Fruit fly (Drosophila melanogaster) whole organism, embryonic: ENCODE results near the gene CG44004.

Experiments used
- ATbp ChIP-seq: fragments of 200-800 bp; sonication (Bioruptor generic); optimal IDR thresholded peaks from 2 replicates; lab custom pipeline; 2017; ENCODE audit warnings: missing biosample characterization, mild to moderate bottlenecking, missing genetic modification characterization, missing genetic modification reagents
- CG12744 ChIP-seq: fragments of 200-800 bp; sonication (Bioruptor generic); optimal IDR thresholded peaks from 2 replicates; lab custom pipeline; 2016; ENCODE audit warnings: missing biosample characterization, missing genetic modification characterization
- CG1647 ChIP-seq: fragments of 200-800 bp; sonication (Bioruptor generic); optimal IDR thresholded peaks from 3 replicates; lab custom pipeline; 2016; ENCODE audit warnings: missing biosample characterization, missing genetic modification characterization
- CG2712 ChIP-seq: fragments of 200-800 bp; optimal IDR thresholded peaks from 3 replicates; lab custom pipeline; 2019; ENCODE audit warnings: missing biosample characterization, mild to moderate bottlenecking, missing genetic modification characterization, moderate library complexity
- CG33557 ChIP-seq: fragments of 200-800 bp; sonication (Bioruptor generic); optimal IDR thresholded peaks from 2 replicates; lab custom pipeline; 2019; ENCODE audit warnings: missing biosample characterization, mild to moderate bottlenecking, missing genetic modification characterization, moderate library complexity
- CG34422 ChIP-seq: fragments of 200-800 bp; sonication (Bioruptor generic); IDR thresholded peaks from 3 replicates; pipeline ENCODE4 v1.3.6; 2022; ENCODE audit warnings: missing biosample characterization, missing genetic modification characterization
- CG6813 ChIP-seq: fragments of 200-800 bp; sonication (Bioruptor generic); optimal IDR thresholded peaks from 2 replicates; lab custom pipeline; 2017; ENCODE audit warnings: missing biosample characterization, missing genetic modification characterization, mild to moderate bottlenecking, moderate library complexity, missing genetic modification reagents
- CG7556 ChIP-seq: fragments of 200-800 bp; sonication (Bioruptor generic); optimal IDR thresholded peaks from 2 replicates; lab custom pipeline; 2017; ENCODE audit warnings: missing biosample characterization, mild to moderate bottlenecking, missing genetic modification characterization
- CG7963 ChIP-seq: fragments of 200-800 bp; sonication (Bioruptor generic); IDR thresholded peaks from 3 replicates; pipeline ENCODE4 v1.3.6; 2022; ENCODE audit warnings: missing biosample characterization, missing genetic modification characterization; ENCODE audit not compliant: partially characterized antibody
- CG8944 ChIP-seq: fragments of 200-800 bp; sonication (Bioruptor generic); optimal IDR thresholded peaks from 3 replicates; lab custom pipeline; 2016; ENCODE audit warnings: missing biosample characterization, missing genetic modification characterization
- CG9215 ChIP-seq: fragments of 200-800 bp; sonication (Bioruptor generic); IDR thresholded peaks from 2 replicates; pipeline ENCODE4 v1.3.6; 2022; ENCODE audit warnings: missing biosample characterization, missing genetic modification characterization
- Deaf1 ChIP-seq: fragments of 200-800 bp; optimal IDR thresholded peaks from 3 replicates; lab custom pipeline; 2019; ENCODE audit warnings: missing biosample characterization, mild to moderate bottlenecking, missing genetic modification characterization, moderate library complexity
- Drgx ChIP-seq: fragments of 200-800 bp; sonication (Bioruptor generic); IDR thresholded peaks from 2 replicates; pipeline ENCODE4 v1.3.6; 2022; ENCODE audit warnings: missing biosample characterization, missing genetic modification characterization
- Ets65A ChIP-seq: fragments of 200-800 bp; sonication (Bioruptor generic); peaks from one replicate; lab custom pipeline; 2016; ENCODE audit warnings: missing biosample characterization, missing genetic modification characterization
- Lhr ChIP-seq: fragments of 200-800 bp; sonication (Bioruptor generic); optimal IDR thresholded peaks from 3 replicates; lab custom pipeline; 2017; ENCODE audit warnings: mild to moderate bottlenecking, missing biosample characterization, missing genetic modification reagents, missing genetic modification characterization
- Med ChIP-seq: fragments of 200-800 bp; sonication (Bioruptor generic); peaks from one replicate; lab custom pipeline; 2016; ENCODE audit warnings: missing biosample characterization, missing genetic modification characterization, mild to moderate bottlenecking, inconsistent platforms, moderate library complexity
- Nf-YC ChIP-seq: fragments of 200-800 bp; optimal IDR thresholded peaks from 3 replicates; lab custom pipeline; 2019; ENCODE audit warnings: missing biosample characterization, mild to moderate bottlenecking, missing genetic modification characterization, moderate library complexity
- bsh ChIP-seq, 2 experiments: fragments of 200-800 bp; sonication (Bioruptor generic); optimal IDR thresholded peaks; 2 replicates each; lab custom pipeline; 2017 to 2018; ENCODE audit warnings: mild to moderate bottlenecking in 2 of 2, missing biosample characterization in 2 of 2, missing genetic modification characterization in 2 of 2, moderate library complexity in 1 of 2
- chif ChIP-seq, 2 experiments: fragments of 200-800 bp; sonication (Bioruptor generic); optimal IDR thresholded peaks; 3 replicates each; lab custom pipeline; 2016; ENCODE audit warnings: missing biosample characterization in 2 of 2, missing genetic modification characterization in 2 of 2
- ci ChIP-seq: fragments of 200-800 bp; sonication (Bioruptor generic); IDR thresholded peaks from 3 replicates; pipeline ENCODE4 v1.3.6; 2022; ENCODE audit warnings: missing biosample characterization, missing genetic modification characterization
- emc ChIP-seq: fragments of 200-800 bp; sonication (Bioruptor generic); optimal IDR thresholded peaks from 2 replicates; lab custom pipeline; 2016; ENCODE audit warnings: missing biosample characterization, missing genetic modification characterization
- eyg ChIP-seq: fragments of 200-800 bp; sonication (Bioruptor generic); optimal IDR thresholded peaks from 3 replicates; lab custom pipeline; 2016; ENCODE audit warnings: missing biosample characterization, missing genetic modification characterization
- gcm2 ChIP-seq: fragments of 200-800 bp; sonication (Bioruptor generic); optimal IDR thresholded peaks from 2 replicates; lab custom pipeline; 2016; ENCODE audit warnings: missing biosample characterization, missing genetic modification characterization
- gfzf ChIP-seq: fragments of 200-800 bp; sonication (Bioruptor generic); optimal IDR thresholded peaks from 2 replicates; lab custom pipeline; 2016; ENCODE audit warnings: missing biosample characterization, mild to moderate bottlenecking, missing genetic modification characterization, moderate library complexity
- gro ChIP-seq: fragments of 200-800 bp; sonication (Bioruptor generic); optimal IDR thresholded peaks from 2 replicates; lab custom pipeline; 2016; ENCODE audit warnings: missing biosample characterization, missing genetic modification characterization
- h ChIP-seq: fragments of >200 bp; optimal IDR thresholded peaks from 2 replicates; lab custom pipeline; 2017
- inv ChIP-seq: fragments of 200-800 bp; sonication (Bioruptor generic); IDR thresholded peaks from 2 replicates; pipeline ENCODE4 v1.3.6; 2022; ENCODE audit warnings: missing biosample characterization, missing genetic modification characterization; ENCODE audit not compliant: partially characterized antibody
- lmd ChIP-seq: fragments of 200-800 bp; sonication (Bioruptor generic); IDR thresholded peaks from 2 replicates; pipeline ENCODE4 v1.3.6; 2022; ENCODE audit warnings: missing biosample characterization, missing genetic modification characterization
- nom ChIP-seq: fragments of 200-800 bp; sonication (Bioruptor generic); optimal IDR thresholded peaks from 2 replicates; lab custom pipeline; 2017; ENCODE audit warnings: missing biosample characterization, missing genetic modification characterization, mild to moderate bottlenecking, moderate library complexity, missing genetic modification reagents
- oc ChIP-seq: fragments of 200-800 bp; sonication (Bioruptor generic); optimal IDR thresholded peaks from 2 replicates; lab custom pipeline; 2018; ENCODE audit warnings: missing biosample characterization, mild to moderate bottlenecking, missing genetic modification characterization, moderate library complexity
- pho ChIP-seq: fragments of 200-800 bp; sonication (Bioruptor generic); optimal IDR thresholded peaks from 2 replicates; lab custom pipeline; 2016; ENCODE audit warnings: missing biosample characterization, missing genetic modification characterization
- schlank ChIP-seq: fragments of 200-800 bp; sonication (Bioruptor generic); optimal IDR thresholded peaks from 2 replicates; lab custom pipeline; 2018; ENCODE audit warnings: missing biosample characterization, mild to moderate bottlenecking, missing genetic modification characterization
- sens ChIP-seq: fragments of 200-800 bp; sonication (Bioruptor generic); peaks from one replicate; lab custom pipeline; 2016; ENCODE audit warnings: missing biosample characterization, missing genetic modification characterization
- shn ChIP-seq: fragments of 200-800 bp; sonication (Bioruptor generic); optimal IDR thresholded peaks from 3 replicates; lab custom pipeline; 2016; ENCODE audit warnings: missing biosample characterization, missing genetic modification characterization
- sqz ChIP-seq: fragments of 200-800 bp; sonication (Bioruptor generic); optimal IDR thresholded peaks from 3 replicates; lab custom pipeline; 2018; ENCODE audit warnings: missing biosample characterization, mild to moderate bottlenecking, missing genetic modification characterization
- sug ChIP-seq: fragments of 200-800 bp; optimal IDR thresholded peaks from 2 replicates; lab custom pipeline; 2019; ENCODE audit warnings: missing biosample characterization, mild to moderate bottlenecking, missing genetic modification characterization, moderate library complexity
- zen2 ChIP-seq: fragments of 200-800 bp; sonication (Bioruptor generic); IDR thresholded peaks from 3 replicates; pipeline ENCODE4 v1.3.6; 2022; ENCODE audit warnings: missing biosample characterization, missing genetic modification characterization; ENCODE audit not compliant: partially characterized antibody

Gene CG44004

dm6 chr3L:18081957-18082356, 8.3 kb upstream of the CG44004 start (continued):
- TF ChIP-seq gro (GFP tag; lab: Kevin White, UChicago) (no peak), CG33557 (GFP tag; lab: Kevin White, UChicago) (no peak), Deaf1 (tag; lab: Kevin White, UChicago) (peak; percentile 40), schlank (tag; lab: Kevin White, UChicago) (no peak), CG1647 (GFP tag; lab: Kevin White, UChicago) (no peak), CG7963 (GFP tag; lab: Robert Waterston, UW) (no peak), eyg (GFP tag; lab: Kevin White, UChicago) (no peak), pho (GFP tag; lab: Kevin White, UChicago) (no peak), Med (GFP tag; lab: Kevin White, UChicago) (peak; percentile 34), CG34422 (0 out of 3 replicates have a peak, but pooled peaks have one; percentile 18), gfzf (GFP tag; lab: Kevin White, UChicago) (no peak)
- TF ChIP-seq, all 482 proteins: peak for 7

dm6 chr3L:18081494-18081893, 7.8 kb upstream of the CG44004 start:
- no peak for TF ChIP-seq shn (GFP tag; lab: Kevin White, UChicago)
- TF ChIP-seq sug: no peak

- TF ChIP-seq sqz (no peak), Drgx (peak; percentile 60), CG7556 (GFP tag; lab: Kevin White, UChicago) (no peak), CG2712 (tag; lab: Kevin White, UChicago) (no peak), gcm2 (no peak), bsh (GFP tag; optimal IDR thresholded peaks at IDR 0.05; lab: Kevin White, UChicago) (peak in 1 of 2 experiments; percentile 98), ci (GFP tag; lab: Robert Waterston, UW) (no peak), CG8944 (no peak), zen2 (no peak), inv (GFP tag; lab: Robert Waterston, UW) (no peak), CG12744 (GFP tag; lab: Kevin White, UChicago) (no peak), sens (GFP tag; lab: Kevin White, UChicago) (peak; percentile 26), oc (no peak), nom (GFP tag; lab: Kevin White, UChicago) (peak; percentile 96), chif (GFP tag; optimal IDR thresholded peaks at IDR 0.05; lab: Kevin White, UChicago) (no peak), h (lab: Kevin White, UChicago) (no peak), CG6813 (no peak), CG9215 (GFP tag; lab: Robert Waterston, UW) (no peak), lmd (no peak), Lhr (no peak), Nf-YC (tag; lab: Kevin White, UChicago) (no peak), ATbp (GFP tag; lab: Kevin White, UChicago) (no peak), emc (GFP tag; lab: Kevin White, UChicago) (no peak), Ets65A (GFP tag; lab: Kevin White, UChicago) (peak; percentile 67)
- TF ChIP-seq, all 482 proteins: peak for 5
These were observed 6.2 kb upstream of the CG44004 start for dm6 chr3L:18079610-18080497.
